Worm (Caenorhabditis elegans) whole organism, late embryonic: ENCODE measurements around the gene C31G12.3.

ENCODE experiments used
- fkh-6 ChIP-seq: sonication (generic microtip); optimal IDR thresholded peaks from 2 replicates; lab custom pipeline; 2016; ENCODE audit warnings: missing genetic modification characterization, missing compliant biosample characterization
- nhr-11 ChIP-seq: fragments of 150-350 bp; optimal IDR thresholded peaks from 2 replicates; lab custom pipeline; 2014; ENCODE audit warnings: missing biosample characterization, missing genetic modification characterization
- unc-86 ChIP-seq: sonication (generic microtip); optimal IDR thresholded peaks from 2 replicates; lab custom pipeline; 2016; ENCODE audit warnings: missing genetic modification characterization, missing compliant biosample characterization

DNA sequence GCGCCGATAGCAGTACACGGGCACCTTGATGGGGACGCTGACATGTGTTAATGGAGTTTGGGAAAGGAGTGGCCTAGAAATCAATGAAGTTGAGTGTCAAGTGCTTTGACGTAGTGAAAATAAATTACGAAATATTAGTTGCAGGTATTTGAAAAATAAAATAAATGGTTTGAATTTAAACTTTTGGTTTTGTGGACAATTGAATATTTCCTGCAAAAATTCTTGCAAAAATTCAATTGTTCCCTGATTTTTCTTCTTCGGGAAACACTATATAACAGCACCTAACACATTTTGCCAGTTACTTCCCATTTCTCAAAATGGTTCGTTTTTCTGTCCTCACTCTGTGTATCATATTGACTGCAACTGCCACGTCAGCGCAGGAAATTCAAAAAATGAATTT is 42.5 kb upstream of the C31G12.3 start, which contains the start of gene Y37H2A.13:
- TF ChIP-seq fkh-6 (tag; lab: Kevin White, UChicago) (no peak), nhr-11 (no peak), unc-86 (tag; lab: Kevin White, UChicago) (no peak)
